Worm (Caenorhabditis elegans) whole organism, L4/young adult: ENCODE data around the gene nhr-103.

Experiments used
- W03F9.2 ChIP-seq: fragments of 150-350 bp; optimal IDR thresholded peaks from 2 replicates; lab custom pipeline; 2014; ENCODE audit warnings: missing biosample characterization, missing genetic modification characterization
- dao-5 ChIP-seq: sonication (generic microtip); optimal IDR thresholded peaks from 2 replicates; lab custom pipeline; 2016; ENCODE audit warnings: missing genotype, missing genetic modification characterization, moderate library complexity, missing compliant biosample characterization

DNA sequence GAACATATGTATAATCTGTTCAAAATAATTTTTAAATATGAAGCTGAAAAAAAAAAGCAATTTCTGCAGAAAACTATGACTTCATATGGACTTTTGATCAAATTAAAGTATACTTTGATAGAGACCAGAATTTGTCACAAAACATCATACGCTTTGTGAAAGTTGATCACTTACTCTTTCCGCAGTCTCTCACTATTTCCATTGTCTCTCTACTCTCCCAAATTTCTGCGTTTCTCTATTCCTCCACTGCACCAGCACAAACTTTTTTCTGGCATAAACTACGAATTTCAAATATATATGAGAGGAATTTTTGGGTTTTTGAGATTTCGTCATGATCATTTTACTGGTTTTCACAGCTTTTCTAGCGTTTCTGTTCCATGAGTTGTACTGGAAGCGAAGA is 10.6 kb downstream of the nhr-103 start, which contains the start of gene cyp-33C4:
- TF ChIP-seq dao-5: no peak
- no peak for TF ChIP-seq W03F9.2
